Worm (Caenorhabditis elegans) whole organism, early embryonic: ENCODE results near the gene flh-3.

Source experiments
- aly-1 ChIP-seq: sonication (generic microtip); optimal IDR thresholded peaks from 2 replicates; lab custom pipeline; 2016; ENCODE audit warnings: missing genetic modification characterization, missing compliant biosample characterization
- ama-1 ChIP-seq: fragments of 150-350 bp; optimal IDR thresholded peaks from 2 replicates; lab custom pipeline; 2014
- ets-7 ChIP-seq: sonication (generic microtip); optimal IDR thresholded peaks from 2 replicates; lab custom pipeline; 2016; ENCODE audit warnings: missing genotype, missing genetic modification characterization, missing compliant biosample characterization
- flt-1 ChIP-seq: fragments of 200-800 bp; sonication (Bioruptor generic); IDR thresholded peaks from 2 replicates; pipeline ENCODE4 v1.3.6; 2022; ENCODE audit warnings: missing genetic modification characterization, missing compliant biosample characterization
- hmbx-1 ChIP-seq: sonication (generic microtip); optimal IDR thresholded peaks from 2 replicates; lab custom pipeline; 2016; ENCODE audit warnings: mild to moderate bottlenecking, missing genetic modification characterization, missing compliant biosample characterization
- hmg-4 ChIP-seq: fragments of 200-800 bp; sonication (Bioruptor generic); optimal IDR thresholded peaks from 2 replicates; lab custom pipeline; 2018; ENCODE audit warnings: mild to moderate bottlenecking, missing genetic modification characterization, missing compliant biosample characterization
- hnd-1 ChIP-seq: sonication (generic microtip); optimal IDR thresholded peaks from 2 replicates; lab custom pipeline; 2016; ENCODE audit warnings: missing genetic modification characterization, missing compliant biosample characterization
- sea-1 ChIP-seq: fragments of 200-800 bp; sonication (Bioruptor generic); conservative IDR thresholded peaks from 2 replicates; pipeline ENCODE4 v1.3.6; 2022; ENCODE audit warnings: missing genetic modification characterization, missing compliant biosample characterization
- tbx-37 ChIP-seq: fragments of 200-800 bp; sonication (Bioruptor generic); conservative IDR thresholded peaks from 2 replicates; pipeline ENCODE4 v1.3.6; 2022; ENCODE audit warnings: missing genetic modification reagents, missing genetic modification characterization, missing compliant biosample characterization

DNA sequence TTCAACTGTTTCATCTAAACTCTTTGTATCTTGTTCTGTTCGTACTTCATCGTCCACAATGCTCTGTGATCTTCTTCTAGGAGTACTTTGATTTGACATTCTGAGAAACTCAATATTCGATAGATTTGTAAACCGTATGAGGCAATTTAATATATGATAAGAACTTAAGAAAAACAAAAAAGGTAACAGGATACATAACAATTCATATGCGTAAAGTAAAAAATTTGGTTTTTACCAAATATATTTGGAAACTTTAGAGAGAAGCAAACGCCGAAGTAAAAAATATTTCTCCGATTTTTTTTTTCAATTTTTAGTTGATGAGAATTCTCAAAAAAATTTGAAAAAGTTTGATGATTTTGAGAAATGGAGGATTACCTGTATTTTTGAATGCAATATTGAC, 3.4 kb upstream of the flh-3 start, which contains the start of gene Y11D7A.19:
- no peak for TF ChIP-seq aly-1 (tag; lab: Kevin White, UChicago)
- TF ChIP-seq hmg-4 (GFP tag; lab: Kevin White, UChicago): no peak
- TF ChIP-seq ama-1 (lab: Kevin White, UChicago): no peak
- TF ChIP-seq hmbx-1 (tag; lab: Kevin White, UChicago): no peak
- no peak for TF ChIP-seq hnd-1 (tag; lab: Kevin White, UChicago)
- TF ChIP-seq sea-1 (GFP tag; lab: Robert Waterston, UW): no peak
- TF ChIP-seq flt-1: no peak
- TF ChIP-seq ets-7 (tag; lab: Kevin White, UChicago): no peak
- TF ChIP-seq tbx-37 (GFP tag; lab: Robert Waterston, UW): no peak
